Fruit fly (Drosophila melanogaster) whole organism, embryonic: ENCODE data around the gene MED27.

ENCODE experiments used
- B-H1 ChIP-seq: fragments of 200-800 bp; sonication (Bioruptor generic); IDR thresholded peaks from 3 replicates; pipeline ENCODE4 v1.3.6; 2022; ENCODE audit warnings: missing biosample characterization, missing genetic modification characterization
- Bgb ChIP-seq: fragments of 200-800 bp; sonication (Bioruptor generic); IDR thresholded peaks from 2 replicates; pipeline ENCODE4 v1.3.6; 2022; ENCODE audit warnings: missing biosample characterization, missing genetic modification characterization; ENCODE audit not compliant: partially characterized antibody
- CG10267 ChIP-seq: fragments of 200-800 bp; sonication (Bioruptor generic); optimal IDR thresholded peaks from 2 replicates; lab custom pipeline; 2018; ENCODE audit warnings: missing biosample characterization, mild to moderate bottlenecking, missing genetic modification characterization, moderate library complexity
- CG10979 ChIP-seq: fragments of 200-800 bp; sonication (Bioruptor generic); optimal IDR thresholded peaks from 2 replicates; lab custom pipeline; 2018; ENCODE audit warnings: missing biosample characterization, mild to moderate bottlenecking, missing genetic modification characterization, moderate library complexity
- CG11085 ChIP-seq: fragments of 200-800 bp; sonication (Bioruptor generic); IDR thresholded peaks from 2 replicates; pipeline ENCODE4 v1.3.6; 2022; ENCODE audit warnings: missing biosample characterization, missing genetic modification characterization
- CG11398 ChIP-seq: fragments of 200-800 bp; sonication (Bioruptor generic); optimal IDR thresholded peaks from 2 replicates; lab custom pipeline; 2016; ENCODE audit warnings: missing biosample characterization, missing genetic modification characterization
- CG12219 ChIP-seq: fragments of 200-800 bp; sonication (Bioruptor generic); optimal IDR thresholded peaks from 3 replicates; lab custom pipeline; 2018; ENCODE audit warnings: missing biosample characterization, mild to moderate bottlenecking, missing genetic modification characterization
- CG12769 ChIP-seq: fragments of 200-800 bp; sonication (Bioruptor generic); optimal IDR thresholded peaks from 2 replicates; lab custom pipeline; 2019; ENCODE audit warnings: missing biosample characterization, mild to moderate bottlenecking, missing genetic modification characterization, moderate library complexity
- CG13123 ChIP-seq: fragments of 200-800 bp; sonication (Bioruptor generic); optimal IDR thresholded peaks from 2 replicates; lab custom pipeline; 2016; ENCODE audit warnings: missing biosample characterization, missing genetic modification characterization
- CG14710 ChIP-seq: fragments of 200-800 bp; sonication (Bioruptor generic); optimal IDR thresholded peaks from 3 replicates; lab custom pipeline; 2019; ENCODE audit warnings: missing biosample characterization, mild to moderate bottlenecking, missing genetic modification characterization, moderate library complexity
- CG15601 ChIP-seq: fragments of 200-800 bp; sonication (Bioruptor generic); optimal IDR thresholded peaks from 3 replicates; lab custom pipeline; 2019; ENCODE audit warnings: missing biosample characterization, mild to moderate bottlenecking, missing genetic modification characterization, moderate library complexity
- CG17361 ChIP-seq: fragments of 200-800 bp; sonication (Bioruptor generic); IDR thresholded peaks from 3 replicates; pipeline ENCODE4 v1.3.6; 2022; ENCODE audit warnings: missing biosample characterization, missing genetic modification characterization
- CG17912 ChIP-seq: fragments of 200-800 bp; sonication (Bioruptor generic); optimal IDR thresholded peaks from 2 replicates; lab custom pipeline; 2018; ENCODE audit warnings: missing biosample characterization, mild to moderate bottlenecking, missing genetic modification characterization
- CG2199 ChIP-seq: fragments of 200-800 bp; sonication (Bioruptor generic); IDR thresholded peaks from 3 replicates; pipeline ENCODE4 v1.3.6; 2022; ENCODE audit warnings: missing biosample characterization, missing genetic modification characterization
- CG2875 ChIP-seq: fragments of 200-800 bp; sonication (Bioruptor generic); optimal IDR thresholded peaks from 2 replicates; lab custom pipeline; 2017; ENCODE audit warnings: missing biosample characterization, mild to moderate bottlenecking, missing genetic modification characterization, missing genetic modification reagents
- CG30020 ChIP-seq: fragments of 200-800 bp; optimal IDR thresholded peaks from 2 replicates; lab custom pipeline; 2019; ENCODE audit warnings: missing biosample characterization, mild to moderate bottlenecking, missing genetic modification characterization, moderate library complexity
- CG30431 ChIP-seq: fragments of 200-800 bp; sonication (Bioruptor generic); optimal IDR thresholded peaks from 2 replicates; lab custom pipeline; 2017; ENCODE audit warnings: missing biosample characterization, missing genetic modification characterization
- CG31365 ChIP-seq: fragments of 200-800 bp; sonication (Bioruptor generic); optimal IDR thresholded peaks from 2 replicates; lab custom pipeline; 2018; ENCODE audit warnings: missing biosample characterization, mild to moderate bottlenecking, missing genetic modification characterization
- CG32767 ChIP-seq: fragments of 200-800 bp; sonication (Bioruptor generic); IDR thresholded peaks from 2 replicates; pipeline ENCODE4 v1.3.6; 2022; ENCODE audit warnings: missing biosample characterization, missing genetic modification characterization
- CG33557 ChIP-seq: fragments of 200-800 bp; sonication (Bioruptor generic); optimal IDR thresholded peaks from 2 replicates; lab custom pipeline; 2019; ENCODE audit warnings: missing biosample characterization, mild to moderate bottlenecking, missing genetic modification characterization, moderate library complexity
- CG4282 ChIP-seq: fragments of 200-800 bp; sonication (Bioruptor generic); optimal IDR thresholded peaks from 2 replicates; lab custom pipeline; 2016; ENCODE audit warnings: missing biosample characterization, missing genetic modification characterization
- CG7372 ChIP-seq: fragments of 200-800 bp; sonication (Bioruptor generic); IDR thresholded peaks from 2 replicates; pipeline ENCODE4 v1.3.6; 2022; ENCODE audit warnings: missing biosample characterization, missing genetic modification characterization
- CG7556 ChIP-seq: fragments of 200-800 bp; sonication (Bioruptor generic); optimal IDR thresholded peaks from 2 replicates; lab custom pipeline; 2017; ENCODE audit warnings: missing biosample characterization, mild to moderate bottlenecking, missing genetic modification characterization
- CG8924 ChIP-seq: fragments of 200-800 bp; optimal IDR thresholded peaks from 3 replicates; lab custom pipeline; 2019; ENCODE audit warnings: missing biosample characterization, mild to moderate bottlenecking, missing genetic modification characterization, moderate library complexity
- Dek ChIP-seq: fragments of 200-800 bp; sonication (Bioruptor generic); optimal IDR thresholded peaks from 3 replicates; lab custom pipeline; 2019; ENCODE audit warnings: missing biosample characterization, mild to moderate bottlenecking, missing genetic modification characterization, moderate library complexity
- E2f2 ChIP-seq: fragments of 200-800 bp; sonication (Bioruptor generic); IDR thresholded peaks from 2 replicates; pipeline ENCODE4 v1.3.6; 2022; ENCODE audit warnings: missing biosample characterization, missing genetic modification characterization
- HHEX ChIP-seq: fragments of 200-800 bp; sonication (Bioruptor generic); optimal IDR thresholded peaks from 3 replicates; lab custom pipeline; 2017; ENCODE audit warnings: missing biosample characterization, mild to moderate bottlenecking, missing genetic modification characterization, missing genetic modification reagents
- HLHmδ ChIP-seq: fragments of 200-800 bp; sonication (Bioruptor generic); optimal IDR thresholded peaks from 2 replicates; lab custom pipeline; 2018; ENCODE audit warnings: missing biosample characterization, mild to moderate bottlenecking, missing genetic modification characterization, moderate library complexity
- Kr ChIP-seq: fragments of 200-800 bp; sonication (Bioruptor generic); optimal IDR thresholded peaks from 2 replicates; lab custom pipeline; 2017; ENCODE audit warnings: missing biosample characterization, mild to moderate bottlenecking, missing genetic modification characterization
- MBD-R2 ChIP-seq: fragments of 200-800 bp; sonication (Bioruptor generic); IDR thresholded peaks from 2 replicates; pipeline ENCODE4 v1.3.6; 2022; ENCODE audit warnings: missing biosample characterization, missing genetic modification characterization
- Nf-YB ChIP-seq: fragments of 200-800 bp; sonication (Bioruptor generic); optimal IDR thresholded peaks from 3 replicates; lab custom pipeline; 2019; ENCODE audit warnings: missing biosample characterization, mild to moderate bottlenecking, missing genetic modification characterization, moderate library complexity
- ac ChIP-seq: fragments of 200-800 bp; sonication (Bioruptor generic); optimal IDR thresholded peaks from 3 replicates; lab custom pipeline; 2017; ENCODE audit warnings: missing biosample characterization, mild to moderate bottlenecking, missing genetic modification characterization
- ara ChIP-seq: fragments of 200-800 bp; sonication (Bioruptor generic); IDR thresholded peaks from 2 replicates; pipeline ENCODE4 v1.3.6; 2022; ENCODE audit warnings: missing biosample characterization, missing genetic modification characterization
- bigmax ChIP-seq: fragments of 200-800 bp; sonication (Bioruptor generic); optimal IDR thresholded peaks from 2 replicates; lab custom pipeline; 2018; ENCODE audit warnings: missing biosample characterization, mild to moderate bottlenecking, missing genetic modification characterization
- dysf ChIP-seq: fragments of 200-800 bp; sonication (Bioruptor generic); IDR thresholded peaks from 3 replicates; pipeline ENCODE4 v1.3.6; 2022; ENCODE audit warnings: missing biosample characterization, missing genetic modification characterization
- emc ChIP-seq: fragments of 200-800 bp; sonication (Bioruptor generic); optimal IDR thresholded peaks from 2 replicates; lab custom pipeline; 2016; ENCODE audit warnings: missing biosample characterization, missing genetic modification characterization
- esg ChIP-seq: fragments of 200-800 bp; sonication (Bioruptor generic); conservative IDR thresholded peaks from 2 replicates; pipeline ENCODE4 v1.3.6; 2022; ENCODE audit warnings: missing biosample characterization, missing genetic modification characterization
- fd3F ChIP-seq: fragments of 200-800 bp; sonication (Bioruptor generic); optimal IDR thresholded peaks from 2 replicates; lab custom pipeline; 2018; ENCODE audit warnings: missing biosample characterization, mild to moderate bottlenecking, missing genetic modification characterization, moderate library complexity
- fru ChIP-seq: fragments of >200 bp; optimal IDR thresholded peaks from 2 replicates; lab custom pipeline; 2017
- ham ChIP-seq: fragments of 200-800 bp; sonication (Bioruptor generic); IDR thresholded peaks from 2 replicates; pipeline ENCODE4 v1.3.6; 2022; ENCODE audit warnings: missing biosample characterization, missing genetic modification characterization
- hb ChIP-seq: fragments of 200-800 bp; sonication (Bioruptor generic); IDR thresholded peaks from 3 replicates; pipeline ENCODE4 v1.3.6; 2022; ENCODE audit warnings: missing biosample characterization, missing genetic modification characterization; ENCODE audit not compliant: partially characterized antibody
- kni ChIP-seq: fragments of 200-800 bp; sonication (Bioruptor generic); optimal IDR thresholded peaks from 3 replicates; lab custom pipeline; 2017; ENCODE audit warnings: mild to moderate bottlenecking, missing biosample characterization, missing genetic modification reagents, missing genetic modification characterization
- onecut ChIP-seq: fragments of 200-800 bp; sonication (Bioruptor generic); IDR thresholded peaks from 2 replicates; pipeline ENCODE4 v1.3.6; 2022; ENCODE audit warnings: missing biosample characterization, missing genetic modification characterization
- phol ChIP-seq: fragments of 200-800 bp; sonication (Bioruptor generic); optimal IDR thresholded peaks from 3 replicates; lab custom pipeline; 2018; ENCODE audit warnings: missing biosample characterization, mild to moderate bottlenecking, missing genetic modification characterization, moderate library complexity
- rib ChIP-seq: fragments of 200-800 bp; sonication (Bioruptor generic); IDR thresholded peaks from 2 replicates; pipeline ENCODE4 v1.3.6; 2022; ENCODE audit warnings: missing biosample characterization, missing genetic modification characterization
- row ChIP-seq: fragments of 200-800 bp; sonication (Bioruptor generic); IDR thresholded peaks from 3 replicates; pipeline ENCODE4 v1.3.6; 2022; ENCODE audit warnings: missing biosample characterization, missing genetic modification characterization
- seq ChIP-seq: fragments of 200-800 bp; sonication (Bioruptor generic); IDR thresholded peaks from 2 replicates; pipeline ENCODE4 v1.3.6; 2022; ENCODE audit warnings: missing biosample characterization, missing genetic modification characterization
- sima ChIP-seq: fragments of 200-800 bp; sonication (Bioruptor generic); optimal IDR thresholded peaks from 2 replicates; lab custom pipeline; 2016; ENCODE audit warnings: missing biosample characterization, missing genetic modification characterization
- toy ChIP-seq: fragments of 200-800 bp; sonication (Bioruptor generic); IDR thresholded peaks from 2 replicates; pipeline ENCODE4 v1.3.6; 2022; ENCODE audit warnings: missing biosample characterization, missing genetic modification characterization
- zfh1 ChIP-seq: fragments of 200-800 bp; sonication (Bioruptor generic); IDR thresholded peaks from 3 replicates; pipeline ENCODE4 v1.3.6; 2022; ENCODE audit warnings: missing biosample characterization, missing genetic modification characterization

Gene MED27

dm6 chr3R:5686049-5686757 is 31.3 kb downstream of the MED27 start (continued):
- TF ChIP-seq sima (GFP tag; lab: Kevin White, UChicago) = no peak
- TF ChIP-seq esg (GFP tag; lab: Robert Waterston, UW) = peak; percentile 25; the same call in 1 of the 2 replicates
- peak; percentile 57 for TF ChIP-seq CG7556 (GFP tag; lab: Kevin White, UChicago)
- TF ChIP-seq HLHmδ (GFP tag; lab: Kevin White, UChicago) = no peak
- peak; percentile 75 for TF ChIP-seq CG12769 (tag; lab: Kevin White, UChicago)
- no peak for TF ChIP-seq ham (GFP tag; lab: Robert Waterston, UW)
- TF ChIP-seq fru (lab: Kevin White, UChicago) = no peak
- 0 out of 2 replicates have a peak, but pooled peaks have one; percentile 5 for TF ChIP-seq seq (GFP tag; lab: Robert Waterston, UW)
- TF ChIP-seq B-H1 (GFP tag; lab: Robert Waterston, UW) = peak; percentile 15; the same call in 2 of the 3 replicates
- TF ChIP-seq CG31365 (tag; lab: Kevin White, UChicago) = no peak
- peak; percentile 61; the same call in 2 of the 3 replicates for TF ChIP-seq dysf (GFP tag; lab: Robert Waterston, UW)
- peak; percentile 31 for TF ChIP-seq CG15601 (tag; lab: Kevin White, UChicago)
- peak; percentile 46 for TF ChIP-seq phol (tag; lab: Kevin White, UChicago)
- TF ChIP-seq ara = no peak
- no peak; the same call in 1 of the 2 replicates for TF ChIP-seq onecut (GFP tag; lab: Robert Waterston, UW)
- peak; percentile 80 for TF ChIP-seq row (GFP tag; lab: Robert Waterston, UW)
- TF ChIP-seq CG30020 (tag; lab: Kevin White, UChicago) = no peak
- peak; percentile 53 for TF ChIP-seq CG8924 (tag; lab: Kevin White, UChicago)
- TF ChIP-seq E2f2 (GFP tag; lab: Robert Waterston, UW) = no peak
- no peak; the same call in 2 of the 3 replicates for TF ChIP-seq zfh1 (GFP tag; lab: Robert Waterston, UW)
- TF ChIP-seq CG32767 = no peak
- peak; percentile 40 for TF ChIP-seq Dek (tag; lab: Kevin White, UChicago)
- no peak for TF ChIP-seq CG10267 (tag; lab: Kevin White, UChicago)
- TF ChIP-seq CG11085 (GFP tag; lab: Robert Waterston, UW) = no peak
- no peak for TF ChIP-seq kni (GFP tag; lab: Kevin White, UChicago)
- no peak for TF ChIP-seq hb
- no peak for TF ChIP-seq Bgb (GFP tag; lab: Robert Waterston, UW)
- no peak for TF ChIP-seq CG7372 (GFP tag; lab: Robert Waterston, UW)
- peak; percentile 5 for TF ChIP-seq fd3F (GFP tag; lab: Kevin White, UChicago)
- peak; percentile 59 for TF ChIP-seq HHEX
- TF ChIP-seq CG13123 (GFP tag; lab: Kevin White, UChicago) = no peak
- no peak for TF ChIP-seq CG14710 (tag; lab: Kevin White, UChicago)
- no peak for TF ChIP-seq CG2199 (GFP tag; lab: Robert Waterston, UW)
- no peak for TF ChIP-seq Nf-YB (GFP tag; lab: Kevin White, UChicago)
- peak; percentile 11; the same call in 1 of the 2 replicates for TF ChIP-seq MBD-R2
- no peak for TF ChIP-seq emc (GFP tag; lab: Kevin White, UChicago)
- no peak for TF ChIP-seq CG17912
- TF ChIP-seq toy = no peak
- no peak for TF ChIP-seq rib (GFP tag; lab: Robert Waterston, UW)
- TF ChIP-seq CG10979 (tag; lab: Kevin White, UChicago) = peak; percentile 38
- no peak for TF ChIP-seq ac (GFP tag; lab: Kevin White, UChicago)
- TF ChIP-seq CG30431 (GFP tag; lab: Kevin White, UChicago) = peak; percentile 18
- TF ChIP-seq CG12219 = peak; percentile 37
- TF ChIP-seq CG4282 (GFP tag; lab: Kevin White, UChicago) = no peak
- no peak for TF ChIP-seq Kr (GFP tag; lab: Kevin White, UChicago)
- TF ChIP-seq CG17361 (GFP tag; lab: Robert Waterston, UW) = peak; percentile 42; the same call in 1 of the 3 replicates
- TF ChIP-seq bigmax (GFP tag; lab: Kevin White, UChicago) = no peak
- no peak for TF ChIP-seq CG33557 (GFP tag; lab: Kevin White, UChicago)
- TF ChIP-seq CG2875 (GFP tag; lab: Kevin White, UChicago) = no peak
- no peak for TF ChIP-seq CG11398 (GFP tag; lab: Kevin White, UChicago)
